Worm (Caenorhabditis elegans) whole organism, L4 larva: ENCODE results near the gene clc-19.
A peak's percentile ranks its signal among the peaks of the same experiment; 100 is the strongest.

Experiments
- F10B5.3 ChIP-seq: sonication (generic microtip); optimal IDR thresholded peaks from 2 replicates; lab custom pipeline; 2016; ENCODE audit warnings: mild to moderate bottlenecking, missing genetic modification characterization, missing compliant biosample characterization
- F26F4.8 ChIP-seq: fragments of 200-800 bp; sonication (Bioruptor generic); conservative IDR thresholded peaks from 2 replicates; pipeline ENCODE4 v1.3.6; 2022; ENCODE audit warnings: missing genetic modification characterization, missing compliant biosample characterization
- F37D6.2 ChIP-seq: sonication (generic microtip); optimal IDR thresholded peaks from 2 replicates; lab custom pipeline; 2016; ENCODE audit warnings: mild to moderate bottlenecking, missing genetic modification characterization, missing compliant biosample characterization
- F44E2.7 ChIP-seq: fragments of 200-800 bp; sonication (Bioruptor generic); IDR thresholded peaks from 2 replicates; pipeline ENCODE4 v2.1.2; 2022; ENCODE audit warnings: missing genetic modification characterization, missing compliant biosample characterization
- F49E8.2 ChIP-seq: sonication (generic microtip); optimal IDR thresholded peaks from 2 replicates; lab custom pipeline; 2016; ENCODE audit warnings: missing compliant biosample characterization, mild to moderate bottlenecking, missing genetic modification characterization, borderline replicate concordance
- R02D3.7 ChIP-seq: fragments of 150-350 bp; sonication (generic microtip); optimal IDR thresholded peaks from 3 replicates; lab custom pipeline; 2014; ENCODE audit warnings: missing biosample characterization, missing genetic modification characterization
- T20F7.1 ChIP-seq: fragments of 200-800 bp; sonication (Bioruptor generic); optimal IDR thresholded peaks from 2 replicates; lab custom pipeline; 2018; ENCODE audit warnings: mild to moderate bottlenecking, missing genetic modification characterization, missing compliant biosample characterization
- T26A8.4 ChIP-seq: fragments of 200-800 bp; sonication (Bioruptor generic); IDR thresholded peaks from 2 replicates; pipeline ENCODE4 v1.3.6; 2022; ENCODE audit warnings: missing genetic modification characterization, missing compliant biosample characterization
- Y105C5A.15 ChIP-seq: fragments of 200-800 bp; sonication (Bioruptor generic); IDR thresholded peaks from 2 replicates; pipeline ENCODE4 v1.3.6; 2022; ENCODE audit warnings: missing genetic modification characterization, missing compliant biosample characterization
- ZK546.5 ChIP-seq, 2 experiments: sonication (generic microtip); optimal IDR thresholded peaks; 2 replicates each; lab custom pipeline; 2017; ENCODE audit warnings: missing biosample characterization in 2 of 2, missing genetic modification characterization in 2 of 2
- aha-1 ChIP-seq: fragments of 150-350 bp; peaks from one replicate; lab custom pipeline; 2014; ENCODE audit warnings: missing biosample characterization, missing genetic modification characterization
- ceh-28 ChIP-seq: fragments of 150-350 bp; optimal IDR thresholded peaks from 2 replicates; lab custom pipeline; 2014; ENCODE audit warnings: missing biosample characterization, missing genetic modification reagents, missing genetic modification characterization
- ceh-82 ChIP-seq: sonication (generic microtip); optimal IDR thresholded peaks from 2 replicates; lab custom pipeline; 2017; ENCODE audit warnings: missing biosample characterization, missing genetic modification characterization
- ctbp-1 ChIP-seq: fragments of 200-800 bp; sonication (Bioruptor generic); IDR thresholded peaks from 2 replicates; pipeline ENCODE4 v1.3.6; 2022; ENCODE audit warnings: missing genetic modification reagents, missing genetic modification characterization, missing compliant biosample characterization
- daf-12 ChIP-seq: fragments of 150-350 bp; optimal IDR thresholded peaks from 2 replicates; lab custom pipeline; 2014; ENCODE audit warnings: missing biosample characterization, missing genetic modification reagents, missing genetic modification characterization
- daf-19 ChIP-seq: fragments of 200-800 bp; sonication (Bioruptor generic); conservative IDR thresholded peaks from 2 replicates; pipeline ENCODE4 v1.3.6; 2022; ENCODE audit warnings: missing genetic modification characterization, missing compliant biosample characterization
- dmd-6 ChIP-seq: fragments of 200-800 bp; sonication (Bioruptor generic); IDR thresholded peaks from 2 replicates; pipeline ENCODE4 v1.3.6; 2022; ENCODE audit warnings: missing genetic modification reagents, missing genetic modification characterization, missing compliant biosample characterization
- dmd-8 ChIP-seq: fragments of 200-800 bp; sonication (Bioruptor generic); IDR thresholded peaks from 2 replicates; pipeline ENCODE4 v1.3.6; 2022; ENCODE audit warnings: missing genetic modification characterization, missing compliant biosample characterization
- dmd-9 ChIP-seq: fragments of 200-800 bp; sonication (Bioruptor generic); IDR thresholded peaks from 2 replicates; pipeline ENCODE4 v1.3.6; 2022; ENCODE audit warnings: missing genetic modification reagents, missing genetic modification characterization, missing compliant biosample characterization
- dpl-1 ChIP-seq: fragments of 150-350 bp; optimal IDR thresholded peaks from 2 replicates; lab custom pipeline; 2014; ENCODE audit warnings: missing biosample characterization, missing genetic modification reagents, missing genetic modification characterization
- duxl-1 ChIP-seq: sonication (generic microtip); optimal IDR thresholded peaks from 2 replicates; lab custom pipeline; 2016; ENCODE audit warnings: mild to moderate bottlenecking, missing genetic modification characterization, moderate library complexity, missing compliant biosample characterization; ENCODE audit not compliant: poor library complexity
- egl-27 ChIP-seq: sonication (generic microtip); optimal IDR thresholded peaks from 3 replicates; lab custom pipeline; 2017; ENCODE audit warnings: missing biosample characterization, missing genetic modification reagents, missing genetic modification characterization
- jun-1 ChIP-seq: fragments of 150-350 bp; optimal IDR thresholded peaks from 2 replicates; lab custom pipeline; 2014; ENCODE audit warnings: missing biosample characterization, missing genetic modification reagents, missing genetic modification characterization
- lim-7 ChIP-seq: fragments of 200-800 bp; sonication (Bioruptor generic); IDR thresholded peaks from 2 replicates; pipeline ENCODE4 v1.3.6; 2022; ENCODE audit warnings: missing genetic modification characterization, missing compliant biosample characterization
- lin-1 ChIP-seq: fragments of 200-800 bp; sonication (Bioruptor generic); IDR thresholded peaks from 2 replicates; pipeline ENCODE4 v1.3.6; 2022; ENCODE audit warnings: missing genetic modification reagents, missing genetic modification characterization, missing compliant biosample characterization
- lin-15B ChIP-seq: fragments of 150-350 bp; sonication (generic microtip); optimal IDR thresholded peaks from 3 replicates; lab custom pipeline; 2014; ENCODE audit warnings: missing biosample characterization, missing genetic modification characterization
- lin-29 ChIP-seq: fragments of 200-800 bp; sonication (Bioruptor generic); IDR thresholded peaks from 2 replicates; pipeline ENCODE4 v1.3.6; 2022; ENCODE audit warnings: missing genetic modification reagents, missing genetic modification characterization, missing compliant biosample characterization
- lin-39 ChIP-seq: fragments of 150-350 bp; optimal IDR thresholded peaks from 2 replicates; lab custom pipeline; 2014; ENCODE audit warnings: missing biosample characterization, missing genetic modification reagents, missing genetic modification characterization
- lsy-2 ChIP-seq, 2 experiments: fragments of 150-350 bp in 1 of 2; sonication (generic microtip) in 1 of 2; optimal IDR thresholded peaks; 2 replicates each; lab custom pipeline; 2014 to 2017; ENCODE audit warnings: missing biosample characterization in 2 of 2, missing genetic modification characterization in 2 of 2
- madf-5 ChIP-seq, 2 experiments: fragments of 200-800 bp; sonication (Bioruptor generic); IDR thresholded peaks; 2 replicates each; pipeline ENCODE4 v1.3.6; 2022; ENCODE audit warnings: missing compliant biosample characterization in 2 of 2, missing genetic modification characterization in 2 of 2
- mdt-29 ChIP-seq: fragments of 200-800 bp; sonication (Bioruptor generic); IDR thresholded peaks from 2 replicates; pipeline ENCODE4 v1.3.6; 2022; ENCODE audit warnings: missing genetic modification reagents, missing genetic modification characterization, missing compliant biosample characterization
- mep-1 ChIP-seq: fragments of 150-350 bp; sonication (generic microtip); optimal IDR thresholded peaks from 3 replicates; lab custom pipeline; 2014; ENCODE audit warnings: missing biosample characterization, missing genetic modification characterization
- mxl-3 ChIP-seq: fragments of 200-800 bp; sonication (Bioruptor generic); optimal IDR thresholded peaks from 2 replicates; lab custom pipeline; 2018; ENCODE audit warnings: mild to moderate bottlenecking, missing genetic modification characterization, missing compliant biosample characterization
- nhr-102 ChIP-seq: sonication (generic microtip); optimal IDR thresholded peaks from 2 replicates; lab custom pipeline; 2016; ENCODE audit warnings: mild to moderate bottlenecking, missing genetic modification characterization, moderate library complexity, missing compliant biosample characterization
- nhr-11 ChIP-seq: fragments of 150-350 bp; optimal IDR thresholded peaks from 2 replicates; lab custom pipeline; 2014; ENCODE audit warnings: missing biosample characterization, missing genetic modification characterization
- nhr-237 ChIP-seq: sonication (generic microtip); optimal IDR thresholded peaks from 2 replicates; lab custom pipeline; 2017; ENCODE audit warnings: missing biosample characterization, missing genetic modification characterization
- nhr-28 ChIP-seq: fragments of 150-350 bp; optimal IDR thresholded peaks from 2 replicates; lab custom pipeline; 2014; ENCODE audit warnings: missing biosample characterization, missing genetic modification characterization
- nhr-41 ChIP-seq: fragments of 200-800 bp; sonication (Bioruptor generic); IDR thresholded peaks from 2 replicates; pipeline ENCODE4 v1.3.6; 2022; ENCODE audit warnings: missing genetic modification reagents, missing genetic modification characterization, missing compliant biosample characterization
- nhr-42 ChIP-seq: fragments of 200-800 bp; sonication (Bioruptor generic); IDR thresholded peaks from 2 replicates; pipeline ENCODE4 v1.3.6; 2022; ENCODE audit warnings: missing genetic modification characterization, missing compliant biosample characterization
- nhr-48 ChIP-seq: sonication (generic microtip); optimal IDR thresholded peaks from 2 replicates; lab custom pipeline; 2016; ENCODE audit warnings: mild to moderate bottlenecking, missing genetic modification characterization, missing compliant biosample characterization
- nhr-76 ChIP-seq: fragments of 150-350 bp; optimal IDR thresholded peaks from 2 replicates; lab custom pipeline; 2014; ENCODE audit warnings: missing biosample characterization, missing genetic modification characterization
- rbr-2 ChIP-seq: sonication (generic microtip); optimal IDR thresholded peaks from 2 replicates; lab custom pipeline; 2016; ENCODE audit warnings: missing genotype, missing genetic modification characterization, missing compliant biosample characterization
- saeg-2 ChIP-seq: fragments of 200-800 bp; sonication (Bioruptor generic); IDR thresholded peaks from 2 replicates; pipeline ENCODE4 v1.3.6; 2022; ENCODE audit warnings: missing genetic modification reagents, missing genetic modification characterization, missing compliant biosample characterization
- set-16 ChIP-seq: fragments of 200-800 bp; sonication (Bioruptor generic); IDR thresholded peaks from 2 replicates; pipeline ENCODE4 v1.3.6; 2022; ENCODE audit warnings: missing genetic modification reagents, missing genetic modification characterization, missing compliant biosample characterization
- skn-1 ChIP-seq: fragments of 150-350 bp; optimal IDR thresholded peaks from 2 replicates; lab custom pipeline; 2014; ENCODE audit warnings: missing biosample characterization, missing genetic modification characterization
- snpc-1.2 ChIP-seq: fragments of 200-800 bp; sonication (Bioruptor generic); IDR thresholded peaks from 2 replicates; pipeline ENCODE4 v1.3.6; 2022; ENCODE audit warnings: missing genetic modification reagents, missing genetic modification characterization, missing compliant biosample characterization
- spr-3 ChIP-seq: fragments of 200-800 bp; sonication (Bioruptor generic); optimal IDR thresholded peaks from 2 replicates; lab custom pipeline; 2018; ENCODE audit warnings: mild to moderate bottlenecking, missing genetic modification characterization, missing compliant biosample characterization
- tra-1 ChIP-seq: fragments of 200-800 bp; sonication (Bioruptor generic); IDR thresholded peaks from 2 replicates; pipeline ENCODE4 v1.3.6; 2022; ENCODE audit warnings: missing genetic modification reagents, missing genetic modification characterization, missing compliant biosample characterization
- unc-39 ChIP-seq: sonication (generic microtip); optimal IDR thresholded peaks from 2 replicates; lab custom pipeline; 2017; ENCODE audit warnings: missing biosample characterization, missing genetic modification characterization
- unc-62 ChIP-seq, 3 experiments: fragments of 150-350 bp in 1 of 3; sonication (generic microtip); optimal IDR thresholded peaks in 2 of 3; peaks in 1 of 3; 1 replicate in 1 of 3; 2 replicates in 2 of 3; lab custom pipeline; 2014 to 2017; ENCODE audit warnings: missing biosample characterization in 3 of 3, missing genetic modification characterization in 3 of 3, missing genetic modification reagents in 3 of 3, missing genotype in 1 of 3
- vab-7 ChIP-seq: fragments of 200-800 bp; sonication (Bioruptor generic); IDR thresholded peaks from 2 replicates; pipeline ENCODE4 v1.3.6; 2022; ENCODE audit warnings: missing genetic modification reagents, missing genetic modification characterization, missing compliant biosample characterization
- zip-11 ChIP-seq: fragments of 200-800 bp; sonication (Bioruptor generic); IDR thresholded peaks from 2 replicates; pipeline ENCODE4 v1.3.6; 2022; ENCODE audit warnings: missing genetic modification characterization, missing compliant biosample characterization
- ztf-7 ChIP-seq: fragments of 150-350 bp; optimal IDR thresholded peaks from 2 replicates; lab custom pipeline; 2014; ENCODE audit warnings: missing biosample characterization, missing genetic modification characterization

clc-19 gene

ce11 chrIII:843999-844398 lies 29.4 kb downstream of the clc-19 start (continued):
- no peak for TF ChIP-seq saeg-2 (GFP tag; lab: Robert Waterston, UW)
- no peak for TF ChIP-seq snpc-1.2
- TF ChIP-seq nhr-237 (tag; lab: Kevin White, UChicago) = no peak
- no peak for TF ChIP-seq lin-39
- no peak for TF ChIP-seq ceh-28 (tag; lab: Kevin White, UChicago)
- peak; percentile 96 for TF ChIP-seq mxl-3 (GFP tag; lab: Kevin White, UChicago)
- no peak for TF ChIP-seq mdt-29
- no peak for TF ChIP-seq nhr-76 (tag; lab: Kevin White, UChicago)
- TF ChIP-seq R02D3.7 (tag; lab: Kevin White, UChicago) = no peak
- no peak for TF ChIP-seq lin-29 (GFP tag; lab: Robert Waterston, UW)
- no peak for TF ChIP-seq rbr-2 (tag; lab: Kevin White, UChicago)
- no peak for TF ChIP-seq ZK546.5 (tag; optimal IDR thresholded peaks at IDR 0.05; lab: Kevin White, UChicago)
- TF ChIP-seq dmd-6 (GFP tag; lab: Robert Waterston, UW) = peak; percentile 53
- TF ChIP-seq mep-1 (tag; lab: Kevin White, UChicago) = peak; percentile 57
- TF ChIP-seq lin-1 = no peak
- TF ChIP-seq nhr-42 (GFP tag; lab: Robert Waterston, UW) = no peak
- TF ChIP-seq ceh-82 (tag; lab: Kevin White, UChicago) = no peak
- no peak for TF ChIP-seq F37D6.2 (tag; lab: Kevin White, UChicago)
- no peak for TF ChIP-seq madf-5 (GFP tag; IDR thresholded peaks at IDR 0.05; lab: Robert Waterston, UW)
- TF ChIP-seq lsy-2 (tag; optimal IDR thresholded peaks at IDR 0.05; lab: Kevin White, UChicago) = peak in 1 of 2 experiments; percentile 28
- no peak for TF ChIP-seq egl-27 (tag; lab: Kevin White, UChicago)
- TF ChIP-seq set-16 (GFP tag; lab: Robert Waterston, UW) = no peak
- no peak for TF ChIP-seq T20F7.1 (GFP tag; lab: Kevin White, UChicago)
- TF ChIP-seq lim-7 (GFP tag; lab: Robert Waterston, UW) = no peak
- no peak for TF ChIP-seq skn-1 (tag; lab: Kevin White, UChicago)
- no peak for TF ChIP-seq duxl-1 (tag; lab: Kevin White, UChicago)
- TF ChIP-seq F49E8.2 = no peak
- TF ChIP-seq dmd-9 = no peak
- TF ChIP-seq nhr-102 (tag; lab: Kevin White, UChicago) = no peak
- no peak for TF ChIP-seq T26A8.4 (GFP tag; lab: Robert Waterston, UW)
- no peak for TF ChIP-seq vab-7 (GFP tag; lab: Robert Waterston, UW)
- no peak for TF ChIP-seq lin-15B (tag; lab: Kevin White, UChicago)
- TF ChIP-seq nhr-11 = peak; percentile 18
- TF ChIP-seq F10B5.3 (tag; lab: Kevin White, UChicago) = no peak
- TF ChIP-seq tra-1 (GFP tag; lab: Robert Waterston, UW) = no peak
- no peak for TF ChIP-seq jun-1 (tag; lab: Kevin White, UChicago)
- peak; percentile 55 for TF ChIP-seq nhr-28
- peak; percentile 15 for TF ChIP-seq dpl-1 (GFP tag; lab: Kevin White, UChicago)
- TF ChIP-seq zip-11 (GFP tag; lab: Robert Waterston, UW) = no peak
- TF ChIP-seq unc-39 (tag; lab: Kevin White, UChicago) = no peak
- TF ChIP-seq spr-3 (GFP tag; lab: Kevin White, UChicago) = no peak
- TF ChIP-seq aha-1 (tag; lab: Kevin White, UChicago) = peak; percentile 40
- no peak for TF ChIP-seq daf-12 (tag; lab: Kevin White, UChicago)
- TF ChIP-seq Y105C5A.15 (GFP tag; lab: Robert Waterston, UW) = no peak
- TF ChIP-seq dmd-8 (GFP tag; lab: Robert Waterston, UW) = no peak
- peak; percentile 18 for TF ChIP-seq nhr-48 (tag; lab: Kevin White, UChicago)
- TF ChIP-seq unc-62 (GFP tag; optimal IDR thresholded peaks at IDR 0.05 in 1 of 2; lab: Kevin White, UChicago) = peak in 1 of 2 experiments; percentile 14
- no peak for TF ChIP-seq unc-62 (tag; optimal IDR thresholded peaks at IDR 0.05; lab: Kevin White, UChicago)
- no peak for TF ChIP-seq ctbp-1
- TF ChIP-seq daf-19 (GFP tag; lab: Robert Waterston, UW) = no peak
- TF ChIP-seq ztf-7 (tag; lab: Kevin White, UChicago) = no peak
- TF ChIP-seq F44E2.7 (GFP tag; lab: Robert Waterston, UW) = no peak
- no peak for TF ChIP-seq nhr-41 (GFP tag; lab: Robert Waterston, UW)
- no peak for TF ChIP-seq F26F4.8 (GFP tag; lab: Robert Waterston, UW)
